Worm (Caenorhabditis elegans) whole organism, L4 larva: ENCODE measurements around the gene lim-8.
A peak's percentile ranks its signal among the peaks of the same experiment; 100 is the strongest.

ENCODE experiments used
- F10B5.3 ChIP-seq: sonication (generic microtip); optimal IDR thresholded peaks from 2 replicates; lab custom pipeline; 2016; ENCODE audit warnings: mild to moderate bottlenecking, missing genetic modification characterization, missing compliant biosample characterization
- Y75B8A.6 ChIP-seq: fragments of 200-800 bp; sonication (Bioruptor generic); IDR thresholded peaks from 2 replicates; pipeline ENCODE4 v1.3.6; 2022; ENCODE audit warnings: missing genetic modification reagents, missing genetic modification characterization, missing compliant biosample characterization
- ZK546.5 ChIP-seq, 2 experiments: sonication (generic microtip); optimal IDR thresholded peaks; 2 replicates each; lab custom pipeline; 2017; ENCODE audit warnings: missing biosample characterization in 2 of 2, missing genetic modification characterization in 2 of 2
- ceh-28 ChIP-seq: fragments of 150-350 bp; optimal IDR thresholded peaks from 2 replicates; lab custom pipeline; 2014; ENCODE audit warnings: missing biosample characterization, missing genetic modification reagents, missing genetic modification characterization
- ceh-32 ChIP-seq: sonication (generic microtip); optimal IDR thresholded peaks from 2 replicates; lab custom pipeline; 2016; ENCODE audit warnings: mild to moderate bottlenecking, missing genetic modification characterization, missing compliant biosample characterization; ENCODE audit not compliant: poor library complexity
- daf-16 ChIP-seq, 3 experiments: sonication (generic microtip); optimal IDR thresholded peaks; 2 replicates each; lab custom pipeline; 2016 to 2017; ENCODE audit warnings: missing genetic modification characterization in 3 of 3, missing genetic modification reagents in 3 of 3, mild to moderate bottlenecking in 2 of 3, missing compliant biosample characterization in 2 of 3, missing biosample characterization in 1 of 3, moderate library complexity in 1 of 3
- dmd-6 ChIP-seq: fragments of 200-800 bp; sonication (Bioruptor generic); IDR thresholded peaks from 2 replicates; pipeline ENCODE4 v1.3.6; 2022; ENCODE audit warnings: missing genetic modification reagents, missing genetic modification characterization, missing compliant biosample characterization
- dpl-1 ChIP-seq: fragments of 150-350 bp; optimal IDR thresholded peaks from 2 replicates; lab custom pipeline; 2014; ENCODE audit warnings: missing biosample characterization, missing genetic modification reagents, missing genetic modification characterization
- dve-1 ChIP-seq: sonication (generic microtip); optimal IDR thresholded peaks from 2 replicates; lab custom pipeline; 2017; ENCODE audit warnings: antibody characterized with exemption, mild to moderate bottlenecking, missing genetic modification characterization, missing compliant biosample characterization; ENCODE audit not compliant: insufficient read depth
- hlh-11 ChIP-seq: fragments of 200-800 bp; sonication (Bioruptor generic); optimal IDR thresholded peaks from 2 replicates; lab custom pipeline; 2018; ENCODE audit warnings: mild to moderate bottlenecking, missing genetic modification characterization, missing compliant biosample characterization
- hlh-30 ChIP-seq: sonication (generic microtip); optimal IDR thresholded peaks from 2 replicates; lab custom pipeline; 2017; ENCODE audit warnings: antibody characterized with exemption, mild to moderate bottlenecking, missing genetic modification characterization, missing compliant biosample characterization; ENCODE audit not compliant: insufficient read depth
- hmg-1.1 ChIP-seq: fragments of 200-800 bp; sonication (Bioruptor generic); IDR thresholded peaks from 2 replicates; pipeline ENCODE4 v1.3.6; 2022; ENCODE audit warnings: missing genetic modification reagents, missing genetic modification characterization, missing compliant biosample characterization
- lin-1 ChIP-seq: fragments of 200-800 bp; sonication (Bioruptor generic); IDR thresholded peaks from 2 replicates; pipeline ENCODE4 v1.3.6; 2022; ENCODE audit warnings: missing genetic modification reagents, missing genetic modification characterization, missing compliant biosample characterization
- lsy-2 ChIP-seq, 2 experiments: fragments of 150-350 bp in 1 of 2; sonication (generic microtip) in 1 of 2; optimal IDR thresholded peaks; 2 replicates each; lab custom pipeline; 2014 to 2017; ENCODE audit warnings: missing biosample characterization in 2 of 2, missing genetic modification characterization in 2 of 2
- madf-9 ChIP-seq: fragments of 200-800 bp; sonication (Bioruptor generic); conservative IDR thresholded peaks from 2 replicates; pipeline ENCODE4 v1.3.6; 2022; ENCODE audit warnings: missing genetic modification reagents, missing genetic modification characterization, missing compliant biosample characterization
- mep-1 ChIP-seq: fragments of 150-350 bp; sonication (generic microtip); optimal IDR thresholded peaks from 3 replicates; lab custom pipeline; 2014; ENCODE audit warnings: missing biosample characterization, missing genetic modification characterization
- mes-2 ChIP-seq: sonication (generic microtip); optimal IDR thresholded peaks from 2 replicates; lab custom pipeline; 2016; ENCODE audit warnings: missing genotype, mild to moderate bottlenecking, missing genetic modification characterization, missing compliant biosample characterization; ENCODE audit not compliant: poor library complexity, severe bottlenecking
- nhr-28 ChIP-seq: fragments of 150-350 bp; optimal IDR thresholded peaks from 2 replicates; lab custom pipeline; 2014; ENCODE audit warnings: missing biosample characterization, missing genetic modification characterization
- nhr-6 ChIP-seq: fragments of 150-350 bp; optimal IDR thresholded peaks from 2 replicates; lab custom pipeline; 2014; ENCODE audit warnings: missing biosample characterization, missing genetic modification characterization
- nhr-76 ChIP-seq: fragments of 150-350 bp; optimal IDR thresholded peaks from 2 replicates; lab custom pipeline; 2014; ENCODE audit warnings: missing biosample characterization, missing genetic modification characterization
- nhr-77 ChIP-seq: fragments of 150-350 bp; optimal IDR thresholded peaks from 2 replicates; lab custom pipeline; 2014; ENCODE audit warnings: missing biosample characterization, missing genetic modification characterization
- pqm-1 ChIP-seq: sonication (generic microtip); optimal IDR thresholded peaks from 2 replicates; lab custom pipeline; 2017; ENCODE audit warnings: missing biosample characterization, missing genetic modification characterization
- tag-97 ChIP-seq: fragments of 200-800 bp; sonication (Bioruptor generic); IDR thresholded peaks from 2 replicates; pipeline ENCODE4 v1.3.6; 2022; ENCODE audit warnings: missing genetic modification characterization, missing compliant biosample characterization
- unc-62 ChIP-seq, 3 experiments: fragments of 150-350 bp in 1 of 3; sonication (generic microtip); optimal IDR thresholded peaks in 2 of 3; peaks in 1 of 3; 1 replicate in 1 of 3; 2 replicates in 2 of 3; lab custom pipeline; 2014 to 2017; ENCODE audit warnings: missing biosample characterization in 3 of 3, missing genetic modification characterization in 3 of 3, missing genetic modification reagents in 3 of 3, missing genotype in 1 of 3
- zfp-3 ChIP-seq: fragments of 200-800 bp; sonication (Bioruptor generic); conservative IDR thresholded peaks from 2 replicates; pipeline ENCODE4 v1.3.6; 2022; ENCODE audit warnings: missing genetic modification reagents, missing genetic modification characterization, missing compliant biosample characterization

The lim-8 gene

ce11 chrIII:6857390-6857848 lies 54.8 kb downstream of the lim-8 start (continued):
- TF ChIP-seq zfp-3 (no peak), mes-2 (tag; lab: Kevin White, UChicago) (peak; percentile 28), ceh-32 (no peak), dpl-1 (GFP tag; lab: Kevin White, UChicago) (peak; percentile 16), nhr-76 (tag; lab: Kevin White, UChicago) (no peak), unc-62 (GFP tag; optimal IDR thresholded peaks at IDR 0.05 in 1 of 2; lab: Kevin White, UChicago) (peak in 1 of 2 experiments; percentile 89), unc-62 (tag; optimal IDR thresholded peaks at IDR 0.05; lab: Kevin White, UChicago) (no peak), pqm-1 (tag; lab: Kevin White, UChicago) (peak; percentile 65), ZK546.5 (tag; optimal IDR thresholded peaks at IDR 0.05; lab: Kevin White, UChicago) (no peak), lsy-2 (tag; optimal IDR thresholded peaks at IDR 0.05; lab: Kevin White, UChicago) (peak; percentile 5 to 30), hlh-30 (tag; lab: Kevin White, UChicago) (peak; percentile 74), F10B5.3 (tag; lab: Kevin White, UChicago) (no peak)

- TF ChIP-seq unc-62 (GFP tag; optimal IDR thresholded peaks at IDR 0.05 in 1 of 2; lab: Kevin White, UChicago) (no peak), unc-62 (tag; optimal IDR thresholded peaks at IDR 0.05; lab: Kevin White, UChicago) (no peak), Y75B8A.6 (no peak)
Observed at ce11 chrIII:6859482-6859881, 56.9 kb downstream of the lim-8 start, which contains the start of gene clec-158. Gene clec-158, minus strand, starts transcription at chrIII:6859582.

- TF ChIP-seq lin-1 (GFP tag; lab: Robert Waterston, UW), result peak; percentile 55; the same call in 1 of the 2 replicates
- TF ChIP-seq nhr-6, result peak; percentile 12
- peak; percentile 73 for TF ChIP-seq nhr-77 (tag; lab: Kevin White, UChicago)
- no peak for TF ChIP-seq ceh-32
- no peak for TF ChIP-seq tag-97 (GFP tag; lab: Robert Waterston, UW)
- TF ChIP-seq dmd-6 (GFP tag; lab: Robert Waterston, UW), result peak; percentile 55; the same call in 1 of the 2 replicates
- TF ChIP-seq mep-1 (tag; lab: Kevin White, UChicago), result peak; percentile 28
- no peak for TF ChIP-seq hmg-1.1 (GFP tag; lab: Robert Waterston, UW)
- peak; percentile 68 for TF ChIP-seq hlh-11 (tag; lab: Kevin White, UChicago)
- TF ChIP-seq unc-62 (GFP tag; optimal IDR thresholded peaks at IDR 0.05 in 1 of 2; lab: Kevin White, UChicago), result peak in 1 of 2 experiments; percentile 94
- no peak for TF ChIP-seq unc-62 (tag; optimal IDR thresholded peaks at IDR 0.05; lab: Kevin White, UChicago)
- no peak for TF ChIP-seq madf-9 (GFP tag; lab: Robert Waterston, UW)
- no peak for TF ChIP-seq daf-16 (GFP tag; optimal IDR thresholded peaks at IDR 0.05; lab: Kevin White, UChicago)
- peak; percentile 91 for TF ChIP-seq daf-16 (tag; optimal IDR thresholded peaks at IDR 0.05; lab: Kevin White, UChicago)
- peak; percentile 83 for TF ChIP-seq nhr-28
- peak; percentile 40 for TF ChIP-seq ceh-28 (tag; lab: Kevin White, UChicago)
- peak; percentile 20 for TF ChIP-seq dve-1 (tag; lab: Kevin White, UChicago)
- TF ChIP-seq pqm-1 (tag; lab: Kevin White, UChicago), result peak; percentile 95
- TF ChIP-seq, all 104 proteins: peak for 12
Observed at ce11 chrIII:6863901-6864300, 61.3 kb downstream of the lim-8 start, which contains the start of gene sma-3. Gene sma-3, minus strand, starts transcription at chrIII:6863968.
